Fruit fly (Drosophila melanogaster) whole organism, prepupa: ENCODE measurements around the gene CecB.

Experiments
- CG10669 ChIP-seq: fragments of 200-800 bp; sonication (Bioruptor generic); optimal IDR thresholded peaks from 3 replicates; lab custom pipeline; 2018; ENCODE audit warnings: missing biosample characterization, mild to moderate bottlenecking, missing genetic modification characterization, moderate library complexity
- Gug ChIP-seq: fragments of 200-800 bp; sonication (Bioruptor generic); IDR thresholded peaks from 2 replicates; pipeline ENCODE4 v1.3.6; 2022; ENCODE audit warnings: missing biosample characterization, missing genetic modification characterization
- Met ChIP-seq: fragments of 200-800 bp; sonication (Bioruptor generic); optimal IDR thresholded peaks from 3 replicates; lab custom pipeline; 2016; ENCODE audit warnings: missing biosample characterization, missing genetic modification characterization
- pdm3 ChIP-seq: fragments of 200-800 bp; sonication (Bioruptor generic); optimal IDR thresholded peaks from 3 replicates; lab custom pipeline; 2016; ENCODE audit warnings: missing biosample characterization, missing genetic modification characterization

DNA sequence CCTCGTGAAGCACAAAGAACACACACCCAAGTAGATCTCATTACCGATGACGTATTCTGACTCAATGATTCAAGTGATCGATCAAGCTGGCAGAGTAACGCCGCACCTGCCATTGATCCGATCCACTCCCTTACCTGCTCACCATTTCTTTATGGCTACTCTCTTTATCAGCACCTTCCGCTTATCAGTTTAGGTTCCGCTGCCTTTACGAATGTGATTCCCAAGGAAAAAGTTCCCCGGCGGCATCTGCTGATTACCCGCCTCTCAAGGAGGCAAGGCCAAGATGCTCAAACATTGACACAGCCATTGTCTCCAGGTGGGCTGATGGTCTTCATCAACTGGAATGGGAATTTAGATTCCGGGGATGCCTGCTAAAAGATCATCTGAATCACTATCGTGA is 1.4 kb upstream of the CecB start:
- TF ChIP-seq CG10669 (no peak), Met (GFP tag; lab: Kevin White, UChicago) (no peak), pdm3 (no peak), Gug (no peak)
